Fruit fly (Drosophila melanogaster) whole organism, embryonic: Measurements from ENCODE around the gene Obp93a.

ENCODE experiments used
- CG10366 ChIP-seq: fragments of 200-800 bp; sonication (Bioruptor generic); IDR thresholded peaks from 2 replicates; pipeline ENCODE4 v1.3.6; 2022; ENCODE audit warnings: missing biosample characterization, missing genetic modification characterization
- CG12942 ChIP-seq: fragments of 200-800 bp; sonication (Bioruptor generic); optimal IDR thresholded peaks from 3 replicates; lab custom pipeline; 2016; ENCODE audit warnings: missing biosample characterization, missing genetic modification characterization
- CG13775 ChIP-seq: fragments of 200-800 bp; sonication (Bioruptor generic); optimal IDR thresholded peaks from 3 replicates; lab custom pipeline; 2017; ENCODE audit warnings: missing biosample characterization, mild to moderate bottlenecking, missing genetic modification characterization
- CG2202 ChIP-seq: fragments of 200-800 bp; sonication (Bioruptor generic); optimal IDR thresholded peaks from 2 replicates; lab custom pipeline; 2018; ENCODE audit warnings: missing biosample characterization, mild to moderate bottlenecking, missing genetic modification characterization
- CG2712 ChIP-seq: fragments of 200-800 bp; optimal IDR thresholded peaks from 3 replicates; lab custom pipeline; 2019; ENCODE audit warnings: missing biosample characterization, mild to moderate bottlenecking, missing genetic modification characterization, moderate library complexity
- CG30403 ChIP-seq: fragments of 200-800 bp; sonication (Bioruptor generic); optimal IDR thresholded peaks from 3 replicates; lab custom pipeline; 2016; ENCODE audit warnings: missing biosample characterization, missing genetic modification characterization
- CG3065 ChIP-seq: fragments of 200-800 bp; sonication (Bioruptor generic); optimal IDR thresholded peaks from 2 replicates; lab custom pipeline; 2016; ENCODE audit warnings: missing biosample characterization, missing genetic modification characterization
- CG4404 ChIP-seq: fragments of 200-800 bp; sonication (Bioruptor generic); IDR thresholded peaks from 2 replicates; pipeline ENCODE4 v1.3.6; 2022; ENCODE audit warnings: missing biosample characterization, missing genetic modification characterization
- CG4820 ChIP-seq: fragments of 200-800 bp; sonication (Bioruptor generic); optimal IDR thresholded peaks from 3 replicates; lab custom pipeline; 2016; ENCODE audit warnings: missing biosample characterization, missing genetic modification characterization
- CG6654 ChIP-seq: fragments of 200-800 bp; sonication (Bioruptor generic); optimal IDR thresholded peaks from 2 replicates; lab custom pipeline; 2017; ENCODE audit warnings: missing biosample characterization, mild to moderate bottlenecking, missing genetic modification characterization
- CG6854 ChIP-seq: fragments of 200-800 bp; sonication (Bioruptor generic); optimal IDR thresholded peaks from 3 replicates; lab custom pipeline; 2017; ENCODE audit warnings: missing biosample characterization, mild to moderate bottlenecking, missing genetic modification characterization
- CG8290 ChIP-seq, 3 experiments: fragments of 200-800 bp; sonication (Bioruptor generic); optimal IDR thresholded peaks; 2 replicates each; lab custom pipeline; 2016 to 2019; ENCODE audit warnings: missing biosample characterization in 3 of 3, missing genetic modification characterization in 3 of 3, mild to moderate bottlenecking in 2 of 3, moderate library complexity in 1 of 3
- CG9727 ChIP-seq: fragments of 200-800 bp; sonication (Bioruptor generic); optimal IDR thresholded peaks from 3 replicates; lab custom pipeline; 2017; ENCODE audit warnings: missing biosample characterization, mild to moderate bottlenecking, missing genetic modification characterization
- CG9876 ChIP-seq: fragments of 200-800 bp; sonication (Bioruptor generic); optimal IDR thresholded peaks from 2 replicates; lab custom pipeline; 2016; ENCODE audit warnings: missing biosample characterization, missing genetic modification characterization
- CHES-1-like ChIP-seq: fragments of 200-800 bp; sonication (Bioruptor generic); optimal IDR thresholded peaks from 2 replicates; lab custom pipeline; 2016; ENCODE audit warnings: missing biosample characterization, missing genetic modification characterization
- Dbx ChIP-seq: fragments of 200-800 bp; sonication (Bioruptor generic); IDR thresholded peaks from 3 replicates; pipeline ENCODE4 v1.3.6; 2022; ENCODE audit warnings: missing biosample characterization, missing genetic modification characterization
- Doc2 ChIP-seq: fragments of 200-800 bp; sonication (Bioruptor generic); IDR thresholded peaks from 2 replicates; pipeline ENCODE4 v1.3.6; 2022; ENCODE audit warnings: missing biosample characterization, missing genetic modification characterization
- Dp ChIP-seq: fragments of 200-800 bp; sonication (Bioruptor generic); optimal IDR thresholded peaks from 2 replicates; lab custom pipeline; 2018; ENCODE audit warnings: missing biosample characterization, mild to moderate bottlenecking, missing genetic modification characterization, moderate library complexity
- ERR ChIP-seq: fragments of 200-800 bp; sonication (Bioruptor generic); optimal IDR thresholded peaks from 2 replicates; lab custom pipeline; 2016; ENCODE audit warnings: missing biosample characterization, missing genetic modification characterization
- HmgD ChIP-seq: fragments of 200-800 bp; sonication (Bioruptor generic); optimal IDR thresholded peaks from 3 replicates; lab custom pipeline; 2016; ENCODE audit warnings: missing biosample characterization, missing genetic modification characterization
- Hr51 ChIP-seq, 2 experiments: fragments of 200-800 bp; sonication (Bioruptor generic); optimal IDR thresholded peaks; 2 replicates in 1 of 2; 3 replicates in 1 of 2; lab custom pipeline; 2016 to 2018; ENCODE audit warnings: missing biosample characterization in 2 of 2, missing genetic modification characterization in 2 of 2, mild to moderate bottlenecking in 1 of 2, moderate library complexity in 1 of 2
- Hsf ChIP-seq: fragments of 200-800 bp; sonication (Bioruptor generic); optimal IDR thresholded peaks from 3 replicates; lab custom pipeline; 2016; ENCODE audit warnings: missing biosample characterization, missing genetic modification characterization
- MBD-R2 ChIP-seq: fragments of 200-800 bp; sonication (Bioruptor generic); IDR thresholded peaks from 2 replicates; pipeline ENCODE4 v1.3.6; 2022; ENCODE audit warnings: missing biosample characterization, missing genetic modification characterization
- Oaz ChIP-seq: fragments of 200-800 bp; sonication (Bioruptor generic); IDR thresholded peaks from 2 replicates; pipeline ENCODE4 v1.3.6; 2022; ENCODE audit warnings: missing biosample characterization, missing genetic modification characterization
- Oli ChIP-seq: fragments of 200-800 bp; sonication (Bioruptor generic); optimal IDR thresholded peaks from 2 replicates; lab custom pipeline; 2018; ENCODE audit warnings: missing biosample characterization, mild to moderate bottlenecking, missing genetic modification characterization, moderate library complexity
- Ptx1 ChIP-seq: fragments of 200-800 bp; sonication (Bioruptor generic); IDR thresholded peaks from 2 replicates; pipeline ENCODE4 v1.3.6; 2022; ENCODE audit warnings: missing biosample characterization, missing genetic modification characterization
- Rfx ChIP-seq: fragments of 200-800 bp; sonication (Bioruptor generic); IDR thresholded peaks from 2 replicates; pipeline ENCODE4 v1.3.6; 2022; ENCODE audit warnings: missing biosample characterization, missing genetic modification characterization
- ab ChIP-seq: fragments of 200-800 bp; sonication (Bioruptor generic); optimal IDR thresholded peaks from 2 replicates; lab custom pipeline; 2016; ENCODE audit warnings: missing biosample characterization, missing genetic modification characterization
- amos ChIP-seq: fragments of 200-800 bp; sonication (Bioruptor generic); IDR thresholded peaks from 2 replicates; pipeline ENCODE4 v1.3.6; 2022; ENCODE audit warnings: missing biosample characterization, missing genetic modification characterization; ENCODE audit not compliant: partially characterized antibody
- ato ChIP-seq: fragments of 200-800 bp; sonication (Bioruptor generic); IDR thresholded peaks from 2 replicates; pipeline ENCODE4 v1.3.6; 2022; ENCODE audit warnings: missing biosample characterization, missing genetic modification characterization; ENCODE audit not compliant: partially characterized antibody
- bab2 ChIP-seq: fragments of 200-800 bp; sonication (Bioruptor generic); optimal IDR thresholded peaks from 2 replicates; lab custom pipeline; 2016; ENCODE audit warnings: missing biosample characterization, missing genetic modification characterization
- crp ChIP-seq, 2 experiments: fragments of 200-800 bp; sonication (Bioruptor generic); optimal IDR thresholded peaks; 2 replicates in 1 of 2; 3 replicates in 1 of 2; lab custom pipeline; 2017; ENCODE audit warnings: missing biosample characterization in 2 of 2, missing genetic modification characterization in 2 of 2, mild to moderate bottlenecking in 1 of 2, moderate library complexity in 1 of 2
- da ChIP-seq: fragments of 200-800 bp; sonication (Bioruptor generic); optimal IDR thresholded peaks from 2 replicates; lab custom pipeline; 2016; ENCODE audit warnings: missing biosample characterization, missing genetic modification characterization
- ewg ChIP-seq: fragments of 200-800 bp; sonication (Bioruptor generic); optimal IDR thresholded peaks from 3 replicates; lab custom pipeline; 2017; ENCODE audit warnings: mild to moderate bottlenecking, missing biosample characterization, missing genetic modification reagents, missing genetic modification characterization
- eyg ChIP-seq: fragments of 200-800 bp; sonication (Bioruptor generic); optimal IDR thresholded peaks from 3 replicates; lab custom pipeline; 2016; ENCODE audit warnings: missing biosample characterization, missing genetic modification characterization
- fd102C ChIP-seq: fragments of 200-800 bp; sonication (Bioruptor generic); optimal IDR thresholded peaks from 2 replicates; lab custom pipeline; 2018; ENCODE audit warnings: missing biosample characterization, mild to moderate bottlenecking, missing genetic modification characterization, moderate library complexity
- gcm ChIP-seq: fragments of 200-800 bp; sonication (Bioruptor generic); optimal IDR thresholded peaks from 2 replicates; lab custom pipeline; 2019; ENCODE audit warnings: missing biosample characterization, mild to moderate bottlenecking, missing genetic modification characterization, moderate library complexity
- maf-S ChIP-seq: fragments of 200-800 bp; sonication (Bioruptor generic); optimal IDR thresholded peaks from 2 replicates; lab custom pipeline; 2016; ENCODE audit warnings: missing biosample characterization, missing genetic modification characterization
- prd ChIP-seq, 3 experiments: fragments of >200 bp in 2 of 3; fragments of 200-800 bp in 1 of 3; sonication (Bioruptor generic) in 1 of 3; optimal IDR thresholded peaks in 2 of 3; IDR thresholded peaks in 1 of 3; 2 replicates in 2 of 3; 3 replicates in 1 of 3; pipeline versions ENCODE4 v1.3.6 to Lab custom; 2017 to 2022; ENCODE audit warnings: missing biosample characterization in 1 of 3, missing genetic modification characterization in 1 of 3
- pzg ChIP-seq: fragments of 200-800 bp; sonication (Bioruptor generic); optimal IDR thresholded peaks from 3 replicates; lab custom pipeline; 2018; ENCODE audit warnings: missing biosample characterization, mild to moderate bottlenecking, missing genetic modification characterization, moderate library complexity
- sna ChIP-seq: fragments of 200-800 bp; sonication (Bioruptor generic); IDR thresholded peaks from 2 replicates; pipeline ENCODE4 v1.3.6; 2022; ENCODE audit warnings: missing biosample characterization, missing genetic modification characterization; ENCODE audit not compliant: partially characterized antibody
- ssp ChIP-seq: fragments of 200-800 bp; sonication (Bioruptor generic); IDR thresholded peaks from 2 replicates; pipeline ENCODE4 v1.3.6; 2022; ENCODE audit warnings: missing biosample characterization, missing genetic modification characterization
- stwl ChIP-seq: fragments of 200-800 bp; sonication (Bioruptor generic); optimal IDR thresholded peaks from 3 replicates; lab custom pipeline; 2018; ENCODE audit warnings: missing biosample characterization, mild to moderate bottlenecking, missing genetic modification characterization, moderate library complexity
- tna ChIP-seq: fragments of 200-800 bp; sonication (Bioruptor generic); IDR thresholded peaks from 2 replicates; pipeline ENCODE4 v1.3.6; 2022; ENCODE audit warnings: missing biosample characterization, missing genetic modification characterization; ENCODE audit not compliant: partially characterized antibody
- trem ChIP-seq: fragments of 200-800 bp; optimal IDR thresholded peaks from 3 replicates; lab custom pipeline; 2019; ENCODE audit warnings: missing biosample characterization, mild to moderate bottlenecking, missing genetic modification characterization, moderate library complexity
- twi ChIP-seq: fragments of 200-800 bp; optimal IDR thresholded peaks from 2 replicates; lab custom pipeline; 2019; ENCODE audit warnings: missing biosample characterization, mild to moderate bottlenecking, missing genetic modification characterization, moderate library complexity
- unpg ChIP-seq: fragments of 200-800 bp; sonication (Bioruptor generic); optimal IDR thresholded peaks from 3 replicates; lab custom pipeline; 2018; ENCODE audit warnings: missing biosample characterization, mild to moderate bottlenecking, missing genetic modification characterization, moderate library complexity

Obp93a gene

dm6 chr3R:21127352-21127985 is 2.0 kb downstream of the Obp93a start, which contains the start of the genes slmb and CG5793 (continued):
- TF ChIP-seq ERR (GFP tag; lab: Kevin White, UChicago): peak; percentile 91
- peak; percentile 52 for TF ChIP-seq Dp (GFP tag; lab: Kevin White, UChicago)
- peak; percentile 93 for TF ChIP-seq pzg
- TF ChIP-seq CG2202 (tag; lab: Kevin White, UChicago): no peak
- TF ChIP-seq tna (GFP tag; lab: Robert Waterston, UW): peak; percentile 47
- no peak for TF ChIP-seq CG4404
- peak; percentile 13 for TF ChIP-seq Oli (tag; lab: Kevin White, UChicago)
- peak; percentile 57; the same call in 2 of the 3 replicates for TF ChIP-seq Dbx (GFP tag; lab: Robert Waterston, UW)
- TF ChIP-seq ato (GFP tag; lab: Robert Waterston, UW): 0 out of 2 replicates have a peak, but pooled peaks have one; percentile 49
- peak; percentile 29; the same call in 1 of the 2 replicates for TF ChIP-seq CG10366 (GFP tag; lab: Robert Waterston, UW)
- peak; percentile 48 for TF ChIP-seq maf-S (GFP tag; lab: Kevin White, UChicago)
- TF ChIP-seq CG6654 (GFP tag; lab: Kevin White, UChicago): no peak
- TF ChIP-seq CG2712 (tag; lab: Kevin White, UChicago): peak; percentile 28
- peak; percentile 41 for TF ChIP-seq trem (tag; lab: Kevin White, UChicago)
- peak; percentile 56 for TF ChIP-seq HmgD (GFP tag; lab: Kevin White, UChicago)
- 0 out of 2 replicates have a peak, but pooled peaks have one; percentile 45 for TF ChIP-seq sna (GFP tag; lab: Robert Waterston, UW)
- TF ChIP-seq CHES-1-like: peak; percentile 74
- TF ChIP-seq stwl (tag; lab: Kevin White, UChicago): peak; percentile 84
- peak; percentile 80 for TF ChIP-seq MBD-R2
- peak; percentile 18 for TF ChIP-seq CG13775 (GFP tag; lab: Kevin White, UChicago)
- TF ChIP-seq gcm (GFP tag; lab: Kevin White, UChicago): no peak
- TF ChIP-seq Oaz (GFP tag; lab: Robert Waterston, UW): no peak
- TF ChIP-seq ab (GFP tag; lab: Kevin White, UChicago): peak; percentile 1
- 0 out of 2 replicates have a peak, but pooled peaks have one; percentile 26 for TF ChIP-seq Ptx1 (GFP tag; lab: Robert Waterston, UW)
- TF ChIP-seq da (GFP tag; lab: Kevin White, UChicago): no peak
- peak; percentile 35 for TF ChIP-seq CG9876 (GFP tag; lab: Kevin White, UChicago)
- no peak for TF ChIP-seq twi (tag; lab: Kevin White, UChicago)
- peak; percentile 49 for TF ChIP-seq CG9727 (GFP tag; lab: Kevin White, UChicago)
- no peak for TF ChIP-seq Doc2 (GFP tag; lab: Robert Waterston, UW)
- peak; percentile 67; the same call in 1 of the 2 replicates for TF ChIP-seq amos (GFP tag; lab: Robert Waterston, UW)
- TF ChIP-seq crp (GFP tag; optimal IDR thresholded peaks at IDR 0.05; lab: Kevin White, UChicago): peak; percentile 44 to 92
- TF ChIP-seq fd102C: peak; percentile 46
- peak; percentile 62 for TF ChIP-seq CG30403
- peak; percentile 37 for TF ChIP-seq eyg
- TF ChIP-seq bab2 (GFP tag; lab: Kevin White, UChicago): peak; percentile 43
- peak; percentile 35 for TF ChIP-seq Hsf
- TF ChIP-seq Hr51 (GFP tag; optimal IDR thresholded peaks at IDR 0.05; lab: Kevin White, UChicago): peak in 1 of 2 experiments; percentile 14
- TF ChIP-seq unpg: peak; percentile 33
- no peak; the same call in 1 of the 2 replicates for TF ChIP-seq ssp (GFP tag; lab: Robert Waterston, UW)
- TF ChIP-seq prd (optimal IDR thresholded peaks at IDR 0.05; lab: Kevin White, UChicago): no peak
- peak; percentile 52; the same call in 1 of the 3 replicates for TF ChIP-seq prd (GFP tag; IDR thresholded peaks at IDR 0.05; lab: Robert Waterston, UW)
- peak; percentile 46 for TF ChIP-seq Rfx (GFP tag; lab: Robert Waterston, UW)
- TF ChIP-seq CG12942: peak; percentile 8
- peak; percentile 32 for TF ChIP-seq CG4820
- no peak for TF ChIP-seq CG6854
- TF ChIP-seq CG8290 (GFP tag; optimal IDR thresholded peaks at IDR 0.05; lab: Kevin White, UChicago): peak; percentile 23
- TF ChIP-seq CG8290 (tag; optimal IDR thresholded peaks at IDR 0.05; lab: Kevin White, UChicago): no peak
- no peak for TF ChIP-seq ewg (GFP tag; lab: Kevin White, UChicago)
- TF ChIP-seq CG3065: peak; percentile 24
